Fruit fly (Drosophila melanogaster): ENCODE results near the gene Nup35.
A peak's percentile ranks its signal among the peaks of the same experiment; 100 is the strongest.

The Nup35 gene

dm6 chrX:18635118-18635552 lies 12.8 kb upstream of the Nup35 start (continued):
- TF ChIP-seq CG6254 (GFP tag; optimal IDR thresholded peaks at IDR 0.05) (no peak), sqz (GFP tag; optimal IDR thresholded peaks at IDR 0.05) (peak; percentile 71), twi (tag; optimal IDR thresholded peaks at IDR 0.05) (no peak), CG11695 (GFP tag; IDR thresholded peaks at IDR 0.05) (no peak), CG2678 (tag; optimal IDR thresholded peaks at IDR 0.05) (peak; percentile 22), CG3838 (GFP tag; optimal IDR thresholded peaks at IDR 0.05) (no peak), pan (optimal IDR thresholded peaks at IDR 0.05) (no peak), pan (GFP tag; optimal IDR thresholded peaks at IDR 0.05 in 1 of 2, IDR thresholded peaks at IDR 0.05 in 1 of 2) (no peak), bigmax (GFP tag; optimal IDR thresholded peaks at IDR 0.05) (no peak), dysf (GFP tag; IDR thresholded peaks at IDR 0.05) (peak; percentile 33; the same call in 1 of the 3 replicates), CG14050 (GFP tag; IDR thresholded peaks at IDR 0.05) (no peak), B-H2 (GFP tag; optimal IDR thresholded peaks at IDR 0.05) (no peak), abd-A (tag; optimal IDR thresholded peaks at IDR 0.05) (no peak), Eip74EF (GFP tag; optimal IDR thresholded peaks at IDR 0.05) (no peak), az2 (GFP tag; optimal IDR thresholded peaks at IDR 0.05) (peak; percentile 39), Hmr (GFP tag; optimal IDR thresholded peaks at IDR 0.05) (peak; percentile 49), CG11504 (tag; optimal IDR thresholded peaks at IDR 0.05) (peak; percentile 43), Fer3 (tag; optimal IDR thresholded peaks at IDR 0.05) (peak; percentile 28), CG34376 (GFP tag; optimal IDR thresholded peaks at IDR 0.05) (no peak), CG7928 (GFP tag; optimal IDR thresholded peaks at IDR 0.05) (no peak), Atf6 (GFP tag; IDR thresholded peaks at IDR 0.05) (no peak), Dp (GFP tag; optimal IDR thresholded peaks at IDR 0.05) (peak; percentile 72), ab (GFP tag; optimal IDR thresholded peaks at IDR 0.05) (no peak), CG12744 (GFP tag; optimal IDR thresholded peaks at IDR 0.05) (no peak), Nf-YA (GFP tag; IDR thresholded peaks at IDR 0.05) (no peak), zen (tag; optimal IDR thresholded peaks at IDR 0.05) (no peak), NfI (GFP tag; optimal IDR thresholded peaks at IDR 0.05) (peak; percentile 42), maf-S (GFP tag; optimal IDR thresholded peaks at IDR 0.05) (peak; percentile 35), so (GFP tag; IDR thresholded peaks at IDR 0.05) (no peak), trh (GFP tag; optimal IDR thresholded peaks at IDR 0.05) (no peak), CG13424 (tag; optimal IDR thresholded peaks at IDR 0.05) (no peak), CG13624 (GFP tag; optimal IDR thresholded peaks at IDR 0.05) (peak; percentile 56), btn (GFP tag; optimal IDR thresholded peaks at IDR 0.05) (no peak), CG1832 (GFP tag; optimal IDR thresholded peaks at IDR 0.05) (no peak), Adf1 (GFP tag; IDR thresholded peaks at IDR 0.05) (no peak), D19A (tag; optimal IDR thresholded peaks at IDR 0.05) (peak; percentile 3), eyg (GFP tag; optimal IDR thresholded peaks at IDR 0.05) (no peak), CG18599 (GFP tag; optimal IDR thresholded peaks at IDR 0.05) (no peak), sr (GFP tag; IDR thresholded peaks at IDR 0.05) (no peak), Meics (GFP tag; optimal IDR thresholded peaks at IDR 0.05) (peak; percentile 18), ranshi (GFP tag; IDR thresholded peaks at IDR 0.05) (no peak), CG7987 (GFP tag; optimal IDR thresholded peaks at IDR 0.05) (no peak), fu2 (GFP tag; optimal IDR thresholded peaks at IDR 0.05) (no peak), Hand (GFP tag; optimal IDR thresholded peaks at IDR 0.05) (no peak), bsh (GFP tag; optimal IDR thresholded peaks at IDR 0.05) (no peak), prd (optimal IDR thresholded peaks at IDR 0.05) (no peak), prd (GFP tag; IDR thresholded peaks at IDR 0.05) (no peak), chn (GFP tag; optimal IDR thresholded peaks at IDR 0.05) (no peak), CG17802 (tag; optimal IDR thresholded peaks at IDR 0.05) (no peak), CG10565 (GFP tag; optimal IDR thresholded peaks at IDR 0.05) (no peak), Gug (GFP tag; IDR thresholded peaks at IDR 0.05) (no peak), odd (GFP tag; optimal IDR thresholded peaks at IDR 0.05) (no peak)

Measured in whole organism, embryonic.